Worm (Caenorhabditis elegans) whole organism, L4 larva: ENCODE data around the gene clh-5.

Experiments used
- Y75B8A.6 ChIP-seq: fragments of 200-800 bp; sonication (Bioruptor generic); IDR thresholded peaks from 2 replicates; pipeline ENCODE4 v1.3.6; 2022; ENCODE audit warnings: missing genetic modification reagents, missing genetic modification characterization, missing compliant biosample characterization
- ceh-20 ChIP-seq: fragments of 200-800 bp; sonication (Bioruptor generic); IDR thresholded peaks from 2 replicates; pipeline ENCODE4 v1.3.6; 2022; ENCODE audit warnings: missing genetic modification reagents, missing genetic modification characterization, missing compliant biosample characterization
- nhr-25 ChIP-seq: sonication (generic microtip); optimal IDR thresholded peaks from 2 replicates; lab custom pipeline; 2017; ENCODE audit warnings: missing genetic modification characterization, mild to moderate bottlenecking, missing compliant biosample characterization, antibody characterized with exemption, moderate library complexity, borderline replicate concordance; ENCODE audit not compliant: insufficient read depth
- pha-4 ChIP-seq, 2 experiments: fragments of 150-350 bp in 1 of 2; fragments of 200-800 bp in 1 of 2; sonication (Bioruptor generic) in 1 of 2; IDR thresholded peaks in 1 of 2; optimal IDR thresholded peaks in 1 of 2; 2 replicates each; pipeline versions ENCODE4 v1.3.6 to Lab custom; 2014 to 2022; ENCODE audit warnings: missing genetic modification characterization in 2 of 2, missing genetic modification reagents in 2 of 2, missing biosample characterization in 1 of 2, missing compliant biosample characterization in 1 of 2
- pqm-1 ChIP-seq: sonication (generic microtip); optimal IDR thresholded peaks from 2 replicates; lab custom pipeline; 2017; ENCODE audit warnings: missing biosample characterization, missing genetic modification characterization
- unc-62 ChIP-seq, 3 experiments: fragments of 150-350 bp in 1 of 3; sonication (generic microtip); optimal IDR thresholded peaks in 2 of 3; peaks in 1 of 3; 1 replicate in 1 of 3; 2 replicates in 2 of 3; lab custom pipeline; 2014 to 2017; ENCODE audit warnings: missing biosample characterization in 3 of 3, missing genetic modification characterization in 3 of 3, missing genetic modification reagents in 3 of 3, missing genotype in 1 of 3

DNA sequence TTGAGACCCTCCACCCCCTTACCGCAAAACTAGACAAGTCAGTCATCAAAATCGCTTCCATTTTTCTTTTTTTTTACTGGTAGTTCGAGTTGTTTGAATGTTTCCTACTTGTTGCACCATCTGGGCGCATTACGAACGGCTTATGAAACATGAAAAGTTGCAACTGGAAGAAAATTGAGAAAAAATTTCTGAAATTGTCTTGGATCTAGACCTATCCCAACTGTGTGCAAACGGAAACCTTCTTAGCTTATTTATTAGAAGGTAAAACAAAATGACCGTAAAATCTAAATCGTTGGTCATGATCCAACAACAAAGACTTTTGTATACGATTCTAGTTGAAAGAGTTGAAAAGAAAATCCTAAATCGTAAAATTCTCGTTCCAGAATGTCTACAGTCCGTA lies 23.9 kb downstream of the clh-5 start:
- TF ChIP-seq pha-4 (GFP tag; IDR thresholded peaks at IDR 0.05; lab: Robert Waterston, UW) (no peak), pha-4 (tag; optimal IDR thresholded peaks at IDR 0.05; lab: Kevin White, UChicago) (no peak), pqm-1 (tag; lab: Kevin White, UChicago) (no peak), ceh-20 (GFP tag; lab: Robert Waterston, UW) (no peak), nhr-25 (tag; lab: Kevin White, UChicago) (no peak), unc-62 (GFP tag; optimal IDR thresholded peaks at IDR 0.05 in 1 of 2; lab: Kevin White, UChicago) (peak in 1 of 2 experiments; percentile 97), unc-62 (tag; optimal IDR thresholded peaks at IDR 0.05; lab: Kevin White, UChicago) (no peak), Y75B8A.6 (GFP tag; lab: Robert Waterston, UW) (no peak)
